Worm (Caenorhabditis elegans): Measurements from ENCODE around the gene rab-6.1.

DNA sequence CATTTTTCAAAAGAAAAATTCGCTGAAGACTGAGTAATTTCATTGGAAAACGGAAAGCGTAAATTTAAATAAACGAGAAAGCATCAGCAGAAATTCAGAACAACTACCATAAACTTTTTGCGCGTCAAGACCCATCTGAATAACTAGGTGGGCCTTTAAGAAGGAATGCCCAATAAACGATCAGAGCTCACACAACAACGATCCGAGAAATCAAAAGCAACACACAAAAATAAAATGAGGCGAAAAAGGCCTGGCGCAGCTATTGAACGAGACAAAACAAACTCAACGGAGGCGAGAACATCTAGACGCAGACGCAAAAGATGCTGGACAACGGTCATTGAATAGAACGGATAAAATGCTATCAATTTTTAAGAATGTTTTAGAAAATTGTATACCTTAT lies 6.9 kb downstream of the rab-6.1 start:
- no peak for TF ChIP-seq cog-1 (tag; optimal IDR thresholded peaks at IDR 0.05)
- TF ChIP-seq ztf-23 (GFP tag; IDR thresholded peaks at IDR 0.05), result no peak
- TF ChIP-seq tab-1 (GFP tag; IDR thresholded peaks at IDR 0.05), result no peak
- TF ChIP-seq T22C8.4 (GFP tag; IDR thresholded peaks at IDR 0.05), result no peak
- TF ChIP-seq med-1 (GFP tag; optimal IDR thresholded peaks at IDR 0.05; ENCODE audit: insufficient read depth), result no peak

Measured in whole organism, midembryonic.